Fruit fly (Drosophila melanogaster) whole organism, embryonic: ENCODE data around the gene Mbs.

Experiments
- B-H1 ChIP-seq: fragments of 200-800 bp; sonication (Bioruptor generic); IDR thresholded peaks from 3 replicates; pipeline ENCODE4 v1.3.6; 2022; ENCODE audit warnings: missing biosample characterization, missing genetic modification characterization
- CG10147 ChIP-seq: fragments of 200-800 bp; sonication (Bioruptor generic); optimal IDR thresholded peaks from 2 replicates; lab custom pipeline; 2019; ENCODE audit warnings: missing biosample characterization, mild to moderate bottlenecking, missing genetic modification characterization, moderate library complexity
- CG10274 ChIP-seq: fragments of 200-800 bp; sonication (Bioruptor generic); optimal IDR thresholded peaks from 3 replicates; lab custom pipeline; 2017; ENCODE audit warnings: missing biosample characterization, mild to moderate bottlenecking, missing genetic modification characterization
- CG12942 ChIP-seq: fragments of 200-800 bp; sonication (Bioruptor generic); optimal IDR thresholded peaks from 3 replicates; lab custom pipeline; 2016; ENCODE audit warnings: missing biosample characterization, missing genetic modification characterization
- CG14441 ChIP-seq: fragments of 200-800 bp; sonication (Bioruptor generic); IDR thresholded peaks from 2 replicates; pipeline ENCODE4 v1.3.6; 2022; ENCODE audit warnings: missing biosample characterization, missing genetic modification characterization
- CG15269 ChIP-seq: fragments of 200-800 bp; sonication (Bioruptor generic); optimal IDR thresholded peaks from 2 replicates; lab custom pipeline; 2018; ENCODE audit warnings: missing biosample characterization, mild to moderate bottlenecking, missing genetic modification characterization, moderate library complexity
- CG1602 ChIP-seq: fragments of 200-800 bp; sonication (Bioruptor generic); optimal IDR thresholded peaks from 3 replicates; lab custom pipeline; 2016; ENCODE audit warnings: missing biosample characterization, missing genetic modification characterization
- CG17359 ChIP-seq: fragments of 200-800 bp; sonication (Bioruptor generic); optimal IDR thresholded peaks from 3 replicates; lab custom pipeline; 2018; ENCODE audit warnings: missing biosample characterization, mild to moderate bottlenecking, missing genetic modification characterization, moderate library complexity
- CG17612 ChIP-seq: fragments of 200-800 bp; sonication (Bioruptor generic); IDR thresholded peaks from 2 replicates; pipeline ENCODE4 v1.3.6; 2022; ENCODE audit warnings: missing biosample characterization, missing genetic modification characterization
- CG2120 ChIP-seq: fragments of 200-800 bp; sonication (Bioruptor generic); optimal IDR thresholded peaks from 3 replicates; lab custom pipeline; 2016; ENCODE audit warnings: missing biosample characterization, missing genetic modification characterization
- CG31388 ChIP-seq: fragments of 200-800 bp; sonication (Bioruptor generic); optimal IDR thresholded peaks from 2 replicates; lab custom pipeline; 2016; ENCODE audit warnings: missing biosample characterization, missing genetic modification characterization
- CG32772 ChIP-seq: fragments of 200-800 bp; sonication (Bioruptor generic); IDR thresholded peaks from 2 replicates; pipeline ENCODE4 v1.3.6; 2022; ENCODE audit warnings: missing biosample characterization, missing genetic modification characterization
- CG33213 ChIP-seq: fragments of 200-800 bp; sonication (Bioruptor generic); optimal IDR thresholded peaks from 3 replicates; lab custom pipeline; 2016; ENCODE audit warnings: missing biosample characterization, missing genetic modification characterization
- CG4282 ChIP-seq: fragments of 200-800 bp; sonication (Bioruptor generic); optimal IDR thresholded peaks from 2 replicates; lab custom pipeline; 2016; ENCODE audit warnings: missing biosample characterization, missing genetic modification characterization
- CG4328 ChIP-seq: fragments of 200-800 bp; sonication (Bioruptor generic); optimal IDR thresholded peaks from 3 replicates; lab custom pipeline; 2017; ENCODE audit warnings: missing biosample characterization, missing genetic modification reagents, missing genetic modification characterization
- CG4854 ChIP-seq: fragments of 200-800 bp; sonication (Bioruptor generic); optimal IDR thresholded peaks from 2 replicates; lab custom pipeline; 2016; ENCODE audit warnings: missing biosample characterization, missing genetic modification characterization, inconsistent platforms
- CG6254 ChIP-seq: fragments of 200-800 bp; sonication (Bioruptor generic); optimal IDR thresholded peaks from 3 replicates; lab custom pipeline; 2017; ENCODE audit warnings: mild to moderate bottlenecking, missing biosample characterization, missing genetic modification reagents, missing genetic modification characterization
- CG6813 ChIP-seq: fragments of 200-800 bp; sonication (Bioruptor generic); optimal IDR thresholded peaks from 2 replicates; lab custom pipeline; 2017; ENCODE audit warnings: missing biosample characterization, missing genetic modification characterization, mild to moderate bottlenecking, moderate library complexity, missing genetic modification reagents
- CG9797 ChIP-seq: fragments of 200-800 bp; sonication (Bioruptor generic); optimal IDR thresholded peaks from 3 replicates; lab custom pipeline; 2018; ENCODE audit warnings: missing biosample characterization, mild to moderate bottlenecking, missing genetic modification characterization
- CHES-1-like ChIP-seq: fragments of 200-800 bp; sonication (Bioruptor generic); optimal IDR thresholded peaks from 2 replicates; lab custom pipeline; 2016; ENCODE audit warnings: missing biosample characterization, missing genetic modification characterization
- Dek ChIP-seq: fragments of 200-800 bp; sonication (Bioruptor generic); optimal IDR thresholded peaks from 3 replicates; lab custom pipeline; 2019; ENCODE audit warnings: missing biosample characterization, mild to moderate bottlenecking, missing genetic modification characterization, moderate library complexity
- Doc2 ChIP-seq: fragments of 200-800 bp; sonication (Bioruptor generic); IDR thresholded peaks from 2 replicates; pipeline ENCODE4 v1.3.6; 2022; ENCODE audit warnings: missing biosample characterization, missing genetic modification characterization
- Fer1 ChIP-seq: fragments of 200-800 bp; sonication (Bioruptor generic); optimal IDR thresholded peaks from 2 replicates; lab custom pipeline; 2017; ENCODE audit warnings: missing biosample characterization, mild to moderate bottlenecking, missing genetic modification characterization
- H15 ChIP-seq: fragments of 200-800 bp; sonication (Bioruptor generic); IDR thresholded peaks from 3 replicates; pipeline ENCODE4 v1.3.6; 2022; ENCODE audit warnings: missing biosample characterization, missing genetic modification characterization
- HLH54F ChIP-seq: fragments of 200-800 bp; sonication (Bioruptor generic); optimal IDR thresholded peaks from 3 replicates; lab custom pipeline; 2016; ENCODE audit warnings: missing biosample characterization, missing genetic modification characterization
- HmgZ ChIP-seq: fragments of 200-800 bp; sonication (Bioruptor generic); optimal IDR thresholded peaks from 2 replicates; lab custom pipeline; 2018; ENCODE audit warnings: missing biosample characterization, mild to moderate bottlenecking, missing genetic modification characterization
- Hr78 ChIP-seq, 2 experiments: fragments of 200-800 bp in 1 of 2; fragments of >200 bp in 1 of 2; sonication (Bioruptor generic) in 1 of 2; optimal IDR thresholded peaks; 2 replicates each; lab custom pipeline; 2017 to 2019; ENCODE audit warnings: missing biosample characterization in 2 of 2, missing genetic modification characterization in 2 of 2, mild to moderate bottlenecking in 1 of 2, moderate library complexity in 1 of 2
- MTF-1 ChIP-seq: fragments of 200-800 bp; sonication (Bioruptor generic); optimal IDR thresholded peaks from 2 replicates; lab custom pipeline; 2018; ENCODE audit warnings: missing biosample characterization, mild to moderate bottlenecking, missing genetic modification characterization, borderline replicate concordance
- Rfx ChIP-seq: fragments of 200-800 bp; sonication (Bioruptor generic); IDR thresholded peaks from 2 replicates; pipeline ENCODE4 v1.3.6; 2022; ENCODE audit warnings: missing biosample characterization, missing genetic modification characterization
- Rx ChIP-seq: fragments of 200-800 bp; sonication (Bioruptor generic); IDR thresholded peaks from 2 replicates; pipeline ENCODE4 v1.3.6; 2022; ENCODE audit warnings: missing biosample characterization, missing genetic modification characterization
- Stat92E ChIP-seq, 3 experiments: fragments of >200 bp in 2 of 3; fragments of 200-800 bp in 1 of 3; sonication (Bioruptor generic) in 1 of 3; optimal IDR thresholded peaks; 2 replicates each; lab custom pipeline; 2017 to 2019; ENCODE audit warnings: missing biosample characterization in 3 of 3, missing genetic modification characterization in 3 of 3, mild to moderate bottlenecking in 1 of 3, moderate library complexity in 1 of 3
- bab2 ChIP-seq: fragments of 200-800 bp; sonication (Bioruptor generic); optimal IDR thresholded peaks from 2 replicates; lab custom pipeline; 2016; ENCODE audit warnings: missing biosample characterization, missing genetic modification characterization
- bsh ChIP-seq, 2 experiments: fragments of 200-800 bp; sonication (Bioruptor generic); optimal IDR thresholded peaks; 2 replicates each; lab custom pipeline; 2017 to 2018; ENCODE audit warnings: mild to moderate bottlenecking in 2 of 2, missing biosample characterization in 2 of 2, missing genetic modification characterization in 2 of 2, moderate library complexity in 1 of 2
- cg ChIP-seq: fragments of 200-800 bp; sonication (Bioruptor generic); optimal IDR thresholded peaks from 3 replicates; lab custom pipeline; 2019; ENCODE audit warnings: missing biosample characterization, mild to moderate bottlenecking, missing genetic modification characterization, moderate library complexity
- chinmo ChIP-seq: fragments of 200-800 bp; sonication (Bioruptor generic); IDR thresholded peaks from 4 replicates; pipeline ENCODE4 v1.3.6; 2022; ENCODE audit warnings: missing biosample characterization, missing genetic modification characterization; ENCODE audit not compliant: partially characterized antibody
- cwo ChIP-seq: fragments of 200-800 bp; sonication (Bioruptor generic); optimal IDR thresholded peaks from 3 replicates; lab custom pipeline; 2017; ENCODE audit warnings: missing biosample characterization, missing genetic modification characterization, mild to moderate bottlenecking, moderate library complexity, missing genetic modification reagents
- dm ChIP-seq: fragments of 200-800 bp; sonication (Bioruptor generic); optimal IDR thresholded peaks from 3 replicates; lab custom pipeline; 2016; ENCODE audit warnings: missing biosample characterization, missing genetic modification characterization
- fd64A ChIP-seq: fragments of 200-800 bp; sonication (Bioruptor generic); optimal IDR thresholded peaks from 3 replicates; lab custom pipeline; 2018; ENCODE audit warnings: missing biosample characterization, mild to moderate bottlenecking, missing genetic modification characterization
- fru ChIP-seq: fragments of >200 bp; optimal IDR thresholded peaks from 2 replicates; lab custom pipeline; 2017
- gsb-n ChIP-seq: fragments of 200-800 bp; sonication (Bioruptor generic); optimal IDR thresholded peaks from 3 replicates; lab custom pipeline; 2018; ENCODE audit warnings: missing biosample characterization, mild to moderate bottlenecking, missing genetic modification characterization
- kah ChIP-seq: fragments of 200-800 bp; sonication (Bioruptor generic); optimal IDR thresholded peaks from 2 replicates; lab custom pipeline; 2018; ENCODE audit warnings: missing biosample characterization, mild to moderate bottlenecking, missing genetic modification characterization
- knrl ChIP-seq: fragments of 200-800 bp; sonication (Bioruptor generic); IDR thresholded peaks from 3 replicates; pipeline ENCODE4 v1.3.6; 2022; ENCODE audit warnings: missing biosample characterization, missing genetic modification characterization; ENCODE audit not compliant: partially characterized antibody
- nau ChIP-seq: fragments of 200-800 bp; sonication (Bioruptor generic); optimal IDR thresholded peaks from 3 replicates; lab custom pipeline; 2017; ENCODE audit warnings: missing biosample characterization, mild to moderate bottlenecking, missing genetic modification characterization, missing genetic modification reagents
- schlank ChIP-seq: fragments of 200-800 bp; sonication (Bioruptor generic); optimal IDR thresholded peaks from 2 replicates; lab custom pipeline; 2018; ENCODE audit warnings: missing biosample characterization, mild to moderate bottlenecking, missing genetic modification characterization
- seq ChIP-seq: fragments of 200-800 bp; sonication (Bioruptor generic); IDR thresholded peaks from 2 replicates; pipeline ENCODE4 v1.3.6; 2022; ENCODE audit warnings: missing biosample characterization, missing genetic modification characterization
- slbo ChIP-seq: fragments of 200-800 bp; sonication (Bioruptor generic); IDR thresholded peaks from 2 replicates; pipeline ENCODE4 v1.3.6; 2022; ENCODE audit warnings: missing biosample characterization, missing genetic modification characterization
- sna ChIP-seq: fragments of 200-800 bp; sonication (Bioruptor generic); IDR thresholded peaks from 2 replicates; pipeline ENCODE4 v1.3.6; 2022; ENCODE audit warnings: missing biosample characterization, missing genetic modification characterization; ENCODE audit not compliant: partially characterized antibody
- tll ChIP-seq, 2 experiments: fragments of 200-800 bp in 1 of 2; fragments of >200 bp in 1 of 2; sonication (Bioruptor generic) in 1 of 2; optimal IDR thresholded peaks; 2 replicates each; lab custom pipeline; 2017 to 2019; ENCODE audit warnings: missing biosample characterization in 2 of 2, missing genetic modification characterization in 2 of 2, mild to moderate bottlenecking in 1 of 2, moderate library complexity in 1 of 2
- toy ChIP-seq: fragments of 200-800 bp; sonication (Bioruptor generic); IDR thresholded peaks from 2 replicates; pipeline ENCODE4 v1.3.6; 2022; ENCODE audit warnings: missing biosample characterization, missing genetic modification characterization
- vnd ChIP-seq: fragments of 200-800 bp; sonication (Bioruptor generic); IDR thresholded peaks from 3 replicates; pipeline ENCODE4 v1.3.6; 2022; ENCODE audit warnings: missing biosample characterization, missing genetic modification characterization; ENCODE audit not compliant: partially characterized antibody

Mbs gene

dm6 chr3L:16105528-16105927 lies 53.8 kb downstream of the Mbs start, which contains the start of the genes IntS9 and CG43295 (continued):
- TF ChIP-seq chinmo (GFP tag; lab: Robert Waterston, UW) (0 out of 4 replicates have a peak, but pooled peaks have one; percentile 32), CG9797 (GFP tag; lab: Kevin White, UChicago) (no peak), Fer1 (GFP tag; lab: Kevin White, UChicago) (no peak), bab2 (peak; percentile 86), CG31388 (GFP tag; lab: Kevin White, UChicago) (peak; percentile 29), nau (GFP tag; lab: Kevin White, UChicago) (no peak), CG10147 (no peak), Hr78 (GFP tag; optimal IDR thresholded peaks at IDR 0.05; lab: Kevin White, UChicago) (no peak), vnd (GFP tag; lab: Robert Waterston, UW) (no peak), sna (no peak), CG1602 (GFP tag; lab: Kevin White, UChicago) (peak; percentile 81), Doc2 (GFP tag; lab: Robert Waterston, UW) (no peak), CG6254 (GFP tag; lab: Kevin White, UChicago) (peak; percentile 47), CHES-1-like (GFP tag; lab: Kevin White, UChicago) (peak; percentile 88), schlank (tag; lab: Kevin White, UChicago) (peak; percentile 56), fru (no peak), Stat92E (GFP tag; optimal IDR thresholded peaks at IDR 0.05; lab: Kevin White, UChicago) (no peak), CG6813 (GFP tag; lab: Kevin White, UChicago) (peak; percentile 68), gsb-n (tag; lab: Kevin White, UChicago) (no peak), HmgZ (tag; lab: Kevin White, UChicago) (peak; percentile 74), knrl (GFP tag; lab: Robert Waterston, UW) (peak; percentile 57; the same call in 2 of the 3 replicates), Rx (GFP tag; lab: Robert Waterston, UW) (peak; percentile 82), CG14441 (peak; percentile 89), CG15269 (tag; lab: Kevin White, UChicago) (no peak), CG17612 (GFP tag; lab: Robert Waterston, UW) (peak; percentile 47; the same call in 1 of the 2 replicates), CG33213 (peak; percentile 77), MTF-1 (GFP tag; lab: Kevin White, UChicago) (no peak), Dek (tag; lab: Kevin White, UChicago) (peak; percentile 34), CG32772 (GFP tag; lab: Robert Waterston, UW) (peak; percentile 77), B-H1 (GFP tag; lab: Robert Waterston, UW) (peak; percentile 79), CG10274 (peak; percentile 39), kah (GFP tag; lab: Kevin White, UChicago) (peak; percentile 34), H15 (GFP tag; lab: Robert Waterston, UW) (peak; percentile 78), HLH54F (GFP tag; lab: Kevin White, UChicago) (peak; percentile 89), CG4328 (GFP tag; lab: Kevin White, UChicago) (no peak), cwo (no peak), cg (GFP tag; lab: Kevin White, UChicago) (no peak), CG4854 (GFP tag; lab: Kevin White, UChicago) (peak; percentile 73), slbo (GFP tag; lab: Robert Waterston, UW) (peak; percentile 87), toy (GFP tag; lab: Robert Waterston, UW) (no peak), fd64A (peak; percentile 46), seq (peak; percentile 79), CG4282 (GFP tag; lab: Kevin White, UChicago) (peak; percentile 69), bsh (GFP tag; optimal IDR thresholded peaks at IDR 0.05; lab: Kevin White, UChicago) (peak in 1 of 2 experiments; percentile 88), tll (GFP tag; optimal IDR thresholded peaks at IDR 0.05; lab: Kevin White, UChicago) (no peak), dm (peak; percentile 74), Rfx (GFP tag; lab: Robert Waterston, UW) (peak; percentile 76), CG12942 (GFP tag; lab: Kevin White, UChicago) (peak; percentile 83), CG2120 (GFP tag; lab: Kevin White, UChicago) (peak; percentile 90), CG17359 (tag; lab: Kevin White, UChicago) (peak; percentile 73)
